Fruit fly (Drosophila melanogaster): Measurements from ENCODE around the gene CG11836.

dm6 chr3R:25051441-25052097 lies 19.4 kb upstream of the CG11836 start:
- TF ChIP-seq Dll (optimal IDR thresholded peaks at IDR 0.05): no peak
- TF ChIP-seq psq (optimal IDR thresholded peaks at IDR 0.05): no peak
- no peak for TF ChIP-seq usp (GFP tag; optimal IDR thresholded peaks at IDR 0.05)
